Fruit fly (Drosophila melanogaster) whole organism, embryonic: ENCODE data around the gene CG3071.

ENCODE experiments used
- CG15011 ChIP-seq: fragments of 200-800 bp; sonication (Bioruptor generic); optimal IDR thresholded peaks from 3 replicates; lab custom pipeline; 2018; ENCODE audit warnings: missing biosample characterization, mild to moderate bottlenecking, missing genetic modification characterization
- CG1647 ChIP-seq: fragments of 200-800 bp; sonication (Bioruptor generic); optimal IDR thresholded peaks from 3 replicates; lab custom pipeline; 2016; ENCODE audit warnings: missing biosample characterization, missing genetic modification characterization
- CG18262 ChIP-seq: fragments of 200-800 bp; optimal IDR thresholded peaks from 3 replicates; lab custom pipeline; 2019; ENCODE audit warnings: missing biosample characterization, mild to moderate bottlenecking, missing genetic modification characterization, moderate library complexity
- Hmx ChIP-seq: fragments of 200-800 bp; sonication (Bioruptor generic); optimal IDR thresholded peaks from 2 replicates; lab custom pipeline; 2016; ENCODE audit warnings: missing biosample characterization, missing genetic modification characterization
- pnt ChIP-seq: fragments of 200-800 bp; sonication (Bioruptor generic); optimal IDR thresholded peaks from 3 replicates; lab custom pipeline; 2016; ENCODE audit warnings: missing biosample characterization, missing genetic modification characterization

- TF ChIP-seq pnt (GFP tag; lab: Kevin White, UChicago) (no peak), CG15011 (no peak), Hmx (GFP tag; lab: Kevin White, UChicago) (no peak), CG1647 (GFP tag; lab: Kevin White, UChicago) (no peak), CG18262 (tag; lab: Kevin White, UChicago) (no peak)
These were observed 12.9 kb upstream of the CG3071 start, which contains the start of gene crn for dm6 chrX:2249763-2250162.
